Comparison of ENCODE assay signal across 1 fruit fly cellular context in the genomic region with DNA sequence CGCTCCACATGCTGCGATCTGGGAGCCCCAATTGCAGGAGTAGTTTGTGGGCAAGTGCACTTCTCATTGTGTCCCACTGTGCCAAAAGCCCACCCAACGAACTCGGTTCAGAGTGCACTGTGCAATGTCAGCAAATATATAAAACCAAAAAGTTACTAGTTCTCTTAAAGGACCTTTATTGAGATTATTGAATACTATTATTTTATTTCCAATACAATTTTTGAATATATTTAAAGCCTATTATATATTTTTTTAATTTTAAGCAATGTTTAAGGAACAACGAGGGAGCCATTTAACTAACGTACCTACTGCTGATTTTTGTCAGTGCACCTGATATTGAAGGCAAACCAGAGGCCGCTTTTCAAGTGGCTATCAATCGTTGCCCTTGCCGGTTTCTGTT.
A peak's percentile ranks its signal among the peaks of the same experiment; 100 is the strongest.
TF ChIP-seq lines count a peak whose summit lies in the region.

No protein-coding gene starts in this region.

TF ChIP-seq in whole organism, embryonic, 481 proteins besides CTCF, POLR2A, EP300 and RAD21 (continued from another document):
- TF ChIP-seq phol (tag; optimal IDR thresholded peaks at IDR 0.05; lab: Kevin White, UChicago) (peak; percentile 37), PHDP (tag; optimal IDR thresholded peaks at IDR 0.05; lab: Kevin White, UChicago) (peak; percentile 10), dysf (GFP tag; IDR thresholded peaks at IDR 0.05; lab: Robert Waterston, UW) (0 out of 3 replicates have a peak, but pooled peaks have one; percentile 6), ro (GFP tag; IDR thresholded peaks at IDR 0.05; lab: Robert Waterston, UW) (no peak), CG7839 (tag; optimal IDR thresholded peaks at IDR 0.05; lab: Kevin White, UChicago) (peak; percentile 22), CG18262 (tag; optimal IDR thresholded peaks at IDR 0.05; lab: Kevin White, UChicago) (peak; percentile 51), CG10979 (tag; optimal IDR thresholded peaks at IDR 0.05; lab: Kevin White, UChicago) (peak; percentile 36), CG4282 (GFP tag; optimal IDR thresholded peaks at IDR 0.05; lab: Kevin White, UChicago) (no peak), ATbp (GFP tag; optimal IDR thresholded peaks at IDR 0.05; lab: Kevin White, UChicago) (peak; percentile 21), Fer2 (tag; optimal IDR thresholded peaks at IDR 0.05; lab: Kevin White, UChicago) (no peak), org-1 (GFP tag; optimal IDR thresholded peaks at IDR 0.05; lab: Kevin White, UChicago) (peak; percentile 6), Blimp-1 (GFP tag; optimal IDR thresholded peaks at IDR 0.05; lab: Kevin White, UChicago) (peak; percentile 17), CG17361 (GFP tag; IDR thresholded peaks at IDR 0.05; lab: Robert Waterston, UW) (0 out of 3 replicates have a peak, but pooled peaks have one; percentile 52), CG18764 (GFP tag; optimal IDR thresholded peaks at IDR 0.05; lab: Kevin White, UChicago) (no peak), lola (GFP tag; optimal IDR thresholded peaks at IDR 0.05; lab: Kevin White, UChicago) (peak in 1 of 3 experiments; percentile 50), insv (GFP tag; optimal IDR thresholded peaks at IDR 0.05; lab: Kevin White, UChicago) (no peak), tio (GFP tag; optimal IDR thresholded peaks at IDR 0.05; lab: Kevin White, UChicago) (no peak), CG15601 (tag; optimal IDR thresholded peaks at IDR 0.05; lab: Kevin White, UChicago) (peak; percentile 19), Spps (tag; optimal IDR thresholded peaks at IDR 0.05; lab: Kevin White, UChicago) (no peak), CG12391 (tag; optimal IDR thresholded peaks at IDR 0.05; lab: Kevin White, UChicago) (peak; percentile 36), CG14710 (tag; optimal IDR thresholded peaks at IDR 0.05; lab: Kevin White, UChicago) (peak; percentile 21), CG2202 (tag; optimal IDR thresholded peaks at IDR 0.05; lab: Kevin White, UChicago) (no peak), CG10267 (tag; optimal IDR thresholded peaks at IDR 0.05; lab: Kevin White, UChicago) (peak; percentile 8), CG13424 (tag; optimal IDR thresholded peaks at IDR 0.05; lab: Kevin White, UChicago) (peak; percentile 11), sens (GFP tag; lab: Kevin White, UChicago) (peak; percentile 58), Ssrp (tag; optimal IDR thresholded peaks at IDR 0.05; lab: Kevin White, UChicago) (peak; percentile 25), CG6272 (GFP tag; IDR thresholded peaks at IDR 0.05; lab: Robert Waterston, UW) (no peak), hbn (GFP tag; IDR thresholded peaks at IDR 0.05; lab: Robert Waterston, UW; ENCODE audit: partially characterized antibody) (no peak), CG9876 (GFP tag; optimal IDR thresholded peaks at IDR 0.05; lab: Kevin White, UChicago) (no peak), CG11504 (tag; optimal IDR thresholded peaks at IDR 0.05; lab: Kevin White, UChicago) (peak; percentile 8), ci (GFP tag; IDR thresholded peaks at IDR 0.05; lab: Robert Waterston, UW) (no peak), dmrt11E (tag; optimal IDR thresholded peaks at IDR 0.05; lab: Kevin White, UChicago) (peak; percentile 58), Asciz (GFP tag; optimal IDR thresholded peaks at IDR 0.05; lab: Kevin White, UChicago) (peak; percentile 11), CG7556 (GFP tag; optimal IDR thresholded peaks at IDR 0.05; lab: Kevin White, UChicago) (peak; percentile 22), CG6254 (GFP tag; optimal IDR thresholded peaks at IDR 0.05; lab: Kevin White, UChicago) (peak; percentile 40), so (GFP tag; IDR thresholded peaks at IDR 0.05; lab: Robert Waterston, UW) (peak; percentile 38; the same call in 1 of the 3 replicates), CG17829 (tag; optimal IDR thresholded peaks at IDR 0.05; lab: Kevin White, UChicago) (peak; percentile 37), Oli (tag; optimal IDR thresholded peaks at IDR 0.05; lab: Kevin White, UChicago) (peak; percentile 14), MBD-R2 (GFP tag; IDR thresholded peaks at IDR 0.05; lab: Robert Waterston, UW) (no peak), en (GFP tag; optimal IDR thresholded peaks at IDR 0.05; lab: Kevin White, UChicago) (no peak), Hr51 (GFP tag; optimal IDR thresholded peaks at IDR 0.05; lab: Kevin White, UChicago) (peak in 1 of 2 experiments; percentile 19), Doc3 (GFP tag; IDR thresholded peaks at IDR 0.05; lab: Robert Waterston, UW; ENCODE audit: partially characterized antibody) (no peak), Xrp1 (GFP tag; IDR thresholded peaks at IDR 0.05; lab: Robert Waterston, UW) (peak; percentile 41; the same call in 1 of the 2 replicates), grau (tag; optimal IDR thresholded peaks at IDR 0.05; lab: Kevin White, UChicago) (peak; percentile 17), CG4424 (GFP tag; optimal IDR thresholded peaks at IDR 0.05; lab: Kevin White, UChicago) (peak; percentile 23), CG3995 (GFP tag; optimal IDR thresholded peaks at IDR 0.05; lab: Kevin White, UChicago) (no peak), Ets65A (GFP tag; lab: Kevin White, UChicago) (peak; percentile 11)
TF ChIP-seq in whole organism, embryonic: peak in this region for 46.
